Fruit fly (Drosophila melanogaster) whole organism, embryonic: ENCODE measurements around the gene LysRS.
A peak's percentile ranks its signal among the peaks of the same experiment; 100 is the strongest.

Experiments used
- Atf3 ChIP-seq: fragments of 200-800 bp; sonication (Bioruptor generic); optimal IDR thresholded peaks from 3 replicates; lab custom pipeline; 2016; ENCODE audit warnings: missing biosample characterization, missing genetic modification characterization
- Bteb2 ChIP-seq: fragments of 200-800 bp; sonication (Bioruptor generic); optimal IDR thresholded peaks from 2 replicates; lab custom pipeline; 2016; ENCODE audit warnings: missing biosample characterization, missing genetic modification characterization
- CG10565 ChIP-seq: fragments of 200-800 bp; sonication (Bioruptor generic); optimal IDR thresholded peaks from 3 replicates; lab custom pipeline; 2016; ENCODE audit warnings: missing biosample characterization, mild to moderate bottlenecking, missing genetic modification characterization
- CG11560 ChIP-seq: fragments of 200-800 bp; sonication (Bioruptor generic); IDR thresholded peaks from 3 replicates; pipeline ENCODE4 v1.3.6; 2022; ENCODE audit warnings: missing biosample characterization, missing genetic modification characterization
- CG12659 ChIP-seq: fragments of 200-800 bp; sonication (Bioruptor generic); optimal IDR thresholded peaks from 3 replicates; lab custom pipeline; 2017; ENCODE audit warnings: mild to moderate bottlenecking, missing biosample characterization, missing genetic modification reagents, missing genetic modification characterization
- CG14050 ChIP-seq: fragments of 200-800 bp; sonication (Bioruptor generic); IDR thresholded peaks from 3 replicates; pipeline ENCODE4 v1.3.6; 2022; ENCODE audit warnings: missing biosample characterization, missing genetic modification characterization
- CG14965 ChIP-seq: fragments of 200-800 bp; sonication (Bioruptor generic); optimal IDR thresholded peaks from 2 replicates; lab custom pipeline; 2016; ENCODE audit warnings: missing biosample characterization, missing genetic modification characterization, borderline replicate concordance
- CG1529 ChIP-seq: fragments of 200-800 bp; sonication (Bioruptor generic); optimal IDR thresholded peaks from 3 replicates; lab custom pipeline; 2018; ENCODE audit warnings: missing biosample characterization, missing genetic modification characterization
- CG15696 ChIP-seq: fragments of 200-800 bp; sonication (Bioruptor generic); optimal IDR thresholded peaks from 2 replicates; lab custom pipeline; 2019; ENCODE audit warnings: missing biosample characterization, mild to moderate bottlenecking, missing genetic modification characterization, moderate library complexity
- CG2678 ChIP-seq: fragments of 200-800 bp; sonication (Bioruptor generic); optimal IDR thresholded peaks from 3 replicates; lab custom pipeline; 2019; ENCODE audit warnings: missing biosample characterization, mild to moderate bottlenecking, missing genetic modification characterization, moderate library complexity
- CG31388 ChIP-seq: fragments of 200-800 bp; sonication (Bioruptor generic); optimal IDR thresholded peaks from 2 replicates; lab custom pipeline; 2016; ENCODE audit warnings: missing biosample characterization, missing genetic modification characterization
- CG32532 ChIP-seq: fragments of 200-800 bp; sonication (Bioruptor generic); IDR thresholded peaks from 2 replicates; pipeline ENCODE4 v1.3.6; 2022; ENCODE audit warnings: missing biosample characterization, missing genetic modification characterization
- CG33557 ChIP-seq: fragments of 200-800 bp; sonication (Bioruptor generic); optimal IDR thresholded peaks from 2 replicates; lab custom pipeline; 2019; ENCODE audit warnings: missing biosample characterization, mild to moderate bottlenecking, missing genetic modification characterization, moderate library complexity
- CG34376 ChIP-seq: fragments of 200-800 bp; sonication (Bioruptor generic); optimal IDR thresholded peaks from 2 replicates; lab custom pipeline; 2018; ENCODE audit warnings: missing biosample characterization, mild to moderate bottlenecking, missing genetic modification characterization
- CG6765 ChIP-seq: fragments of 200-800 bp; sonication (Bioruptor generic); optimal IDR thresholded peaks from 3 replicates; lab custom pipeline; 2017; ENCODE audit warnings: missing biosample characterization, mild to moderate bottlenecking, missing genetic modification characterization
- CG7556 ChIP-seq: fragments of 200-800 bp; sonication (Bioruptor generic); optimal IDR thresholded peaks from 2 replicates; lab custom pipeline; 2017; ENCODE audit warnings: missing biosample characterization, mild to moderate bottlenecking, missing genetic modification characterization
- CG8089 ChIP-seq: fragments of 200-800 bp; sonication (Bioruptor generic); optimal IDR thresholded peaks from 3 replicates; lab custom pipeline; 2016; ENCODE audit warnings: missing biosample characterization, missing genetic modification characterization
- CG9932 ChIP-seq: fragments of 200-800 bp; sonication (Bioruptor generic); IDR thresholded peaks from 2 replicates; pipeline ENCODE4 v1.3.6; 2022; ENCODE audit warnings: missing biosample characterization, missing genetic modification characterization
- CoRest ChIP-seq: fragments of 200-800 bp; sonication (Bioruptor generic); optimal IDR thresholded peaks from 3 replicates; lab custom pipeline; 2018; ENCODE audit warnings: missing biosample characterization, mild to moderate bottlenecking, missing genetic modification characterization, moderate library complexity
- Dek ChIP-seq: fragments of 200-800 bp; sonication (Bioruptor generic); optimal IDR thresholded peaks from 3 replicates; lab custom pipeline; 2019; ENCODE audit warnings: missing biosample characterization, mild to moderate bottlenecking, missing genetic modification characterization, moderate library complexity
- Dip2 ChIP-seq: fragments of 200-800 bp; sonication (Bioruptor generic); IDR thresholded peaks from 2 replicates; pipeline ENCODE4 v1.3.6; 2022; ENCODE audit warnings: missing biosample characterization, missing genetic modification characterization
- Dp ChIP-seq: fragments of 200-800 bp; sonication (Bioruptor generic); optimal IDR thresholded peaks from 2 replicates; lab custom pipeline; 2018; ENCODE audit warnings: missing biosample characterization, mild to moderate bottlenecking, missing genetic modification characterization, moderate library complexity
- Gsc ChIP-seq: fragments of 200-800 bp; sonication (Bioruptor generic); IDR thresholded peaks from 2 replicates; pipeline ENCODE4 v1.3.6; 2022; ENCODE audit warnings: missing biosample characterization, missing genetic modification characterization
- Gug ChIP-seq: fragments of 200-800 bp; sonication (Bioruptor generic); IDR thresholded peaks from 4 replicates; pipeline ENCODE4 v1.3.6; 2022; ENCODE audit warnings: missing biosample characterization, missing genetic modification characterization
- Hr3 ChIP-seq: fragments of 200-800 bp; sonication (Bioruptor generic); optimal IDR thresholded peaks from 3 replicates; lab custom pipeline; 2016; ENCODE audit warnings: missing biosample characterization, missing genetic modification characterization
- Meics ChIP-seq: fragments of 200-800 bp; sonication (Bioruptor generic); optimal IDR thresholded peaks from 2 replicates; lab custom pipeline; 2017; ENCODE audit warnings: missing biosample characterization, mild to moderate bottlenecking, missing genetic modification characterization
- NC2α ChIP-seq: fragments of 200-800 bp; sonication (Bioruptor generic); optimal IDR thresholded peaks from 2 replicates; lab custom pipeline; 2016; ENCODE audit warnings: missing biosample characterization, missing genetic modification characterization
- Nf-YC ChIP-seq: fragments of 200-800 bp; optimal IDR thresholded peaks from 3 replicates; lab custom pipeline; 2019; ENCODE audit warnings: missing biosample characterization, mild to moderate bottlenecking, missing genetic modification characterization, moderate library complexity
- Oaz ChIP-seq: fragments of 200-800 bp; sonication (Bioruptor generic); IDR thresholded peaks from 2 replicates; pipeline ENCODE4 v1.3.6; 2022; ENCODE audit warnings: missing biosample characterization, missing genetic modification characterization
- PHDP ChIP-seq: fragments of 200-800 bp; sonication (Bioruptor generic); optimal IDR thresholded peaks from 3 replicates; lab custom pipeline; 2018; ENCODE audit warnings: missing biosample characterization, mild to moderate bottlenecking, missing genetic modification characterization, moderate library complexity
- Pdp1 ChIP-seq, 2 experiments: fragments of 200-800 bp; sonication (Bioruptor generic); optimal IDR thresholded peaks; 3 replicates each; lab custom pipeline; 2016; ENCODE audit warnings: missing biosample characterization in 2 of 2, missing genetic modification characterization in 2 of 2, mild to moderate bottlenecking in 1 of 2, moderate library complexity in 1 of 2
- YL-1 ChIP-seq: fragments of 200-800 bp; sonication (Bioruptor generic); optimal IDR thresholded peaks from 3 replicates; lab custom pipeline; 2017; ENCODE audit warnings: missing biosample characterization, mild to moderate bottlenecking, missing genetic modification characterization
- bcd ChIP-seq: fragments of 200-800 bp; sonication (Bioruptor generic); optimal IDR thresholded peaks from 2 replicates; lab custom pipeline; 2017; ENCODE audit warnings: missing biosample characterization, mild to moderate bottlenecking, missing genetic modification characterization
- cas ChIP-seq: fragments of 200-800 bp; sonication (Bioruptor generic); IDR thresholded peaks from 2 replicates; pipeline ENCODE4 v1.3.6; 2022; ENCODE audit warnings: missing biosample characterization, missing genetic modification characterization
- cato ChIP-seq: fragments of 200-800 bp; sonication (Bioruptor generic); optimal IDR thresholded peaks from 2 replicates; lab custom pipeline; 2016; ENCODE audit warnings: missing biosample characterization, missing genetic modification characterization, borderline replicate concordance
- chif ChIP-seq, 2 experiments: fragments of 200-800 bp; sonication (Bioruptor generic); optimal IDR thresholded peaks; 3 replicates each; lab custom pipeline; 2016; ENCODE audit warnings: missing biosample characterization in 2 of 2, missing genetic modification characterization in 2 of 2
- dan ChIP-seq: fragments of 200-800 bp; sonication (Bioruptor generic); IDR thresholded peaks from 2 replicates; pipeline ENCODE4 v1.3.6; 2022; ENCODE audit warnings: missing biosample characterization, missing genetic modification characterization
- dm ChIP-seq: fragments of 200-800 bp; sonication (Bioruptor generic); optimal IDR thresholded peaks from 3 replicates; lab custom pipeline; 2016; ENCODE audit warnings: missing biosample characterization, missing genetic modification characterization
- dpn ChIP-seq, 2 experiments: fragments of 200-800 bp; sonication (Bioruptor generic); optimal IDR thresholded peaks; 3 replicates each; lab custom pipeline; 2016; ENCODE audit warnings: missing biosample characterization in 2 of 2, missing genetic modification characterization in 2 of 2
- eve ChIP-seq, 2 experiments: fragments of >200 bp; optimal IDR thresholded peaks; 2 replicates each; lab custom pipeline; 2017; ENCODE audit warnings: missing biosample characterization in 2 of 2, missing genetic modification characterization in 2 of 2
- gro ChIP-seq: fragments of 200-800 bp; sonication (Bioruptor generic); optimal IDR thresholded peaks from 2 replicates; lab custom pipeline; 2016; ENCODE audit warnings: missing biosample characterization, missing genetic modification characterization
- h ChIP-seq: fragments of >200 bp; optimal IDR thresholded peaks from 2 replicates; lab custom pipeline; 2017
- kah ChIP-seq: fragments of 200-800 bp; sonication (Bioruptor generic); optimal IDR thresholded peaks from 2 replicates; lab custom pipeline; 2018; ENCODE audit warnings: missing biosample characterization, mild to moderate bottlenecking, missing genetic modification characterization
- lilli ChIP-seq: fragments of 200-800 bp; sonication (Bioruptor generic); optimal IDR thresholded peaks from 3 replicates; lab custom pipeline; 2016; ENCODE audit warnings: missing biosample characterization, missing genetic modification characterization
- lola ChIP-seq, 3 experiments: fragments of >200 bp in 2 of 3; fragments of 200-800 bp in 1 of 3; sonication (Bioruptor generic) in 1 of 3; optimal IDR thresholded peaks; 2 replicates each; lab custom pipeline; 2017 to 2019; ENCODE audit warnings: missing biosample characterization in 3 of 3, missing genetic modification characterization in 3 of 3, mild to moderate bottlenecking in 1 of 3, moderate library complexity in 1 of 3
- pita ChIP-seq: fragments of 200-800 bp; sonication (Bioruptor generic); optimal IDR thresholded peaks from 2 replicates; lab custom pipeline; 2017; ENCODE audit warnings: missing biosample characterization, mild to moderate bottlenecking, missing genetic modification characterization
- pros ChIP-seq: fragments of 200-800 bp; sonication (Bioruptor generic); optimal IDR thresholded peaks from 3 replicates; lab custom pipeline; 2019; ENCODE audit warnings: missing biosample characterization, mild to moderate bottlenecking, missing genetic modification characterization, moderate library complexity
- tin ChIP-seq: fragments of 200-800 bp; sonication (Bioruptor generic); optimal IDR thresholded peaks from 3 replicates; lab custom pipeline; 2016; ENCODE audit warnings: missing biosample characterization, missing genetic modification characterization
- twi ChIP-seq: fragments of 200-800 bp; optimal IDR thresholded peaks from 2 replicates; lab custom pipeline; 2019; ENCODE audit warnings: missing biosample characterization, mild to moderate bottlenecking, missing genetic modification characterization, moderate library complexity
- tx ChIP-seq: fragments of 200-800 bp; sonication (Bioruptor generic); optimal IDR thresholded peaks from 2 replicates; lab custom pipeline; 2016; ENCODE audit warnings: missing biosample characterization, missing genetic modification characterization
- zfh1 ChIP-seq: fragments of 200-800 bp; sonication (Bioruptor generic); IDR thresholded peaks from 3 replicates; pipeline ENCODE4 v1.3.6; 2022; ENCODE audit warnings: missing biosample characterization, missing genetic modification characterization

The LysRS gene

dm6 chrX:9589928-9590327 is 18.8 kb downstream of the LysRS start (continued):
- TF ChIP-seq cato (GFP tag; lab: Kevin White, UChicago) (no peak), bcd (GFP tag; lab: Kevin White, UChicago) (peak; percentile 48), PHDP (tag; lab: Kevin White, UChicago) (peak; percentile 64), CG12659 (peak; percentile 46), dpn (GFP tag; optimal IDR thresholded peaks at IDR 0.05; lab: Kevin White, UChicago) (peak in 1 of 2 experiments; percentile 43), chif (GFP tag; optimal IDR thresholded peaks at IDR 0.05; lab: Kevin White, UChicago) (no peak), tx (no peak), Bteb2 (GFP tag; lab: Kevin White, UChicago) (no peak), tin (GFP tag; lab: Kevin White, UChicago) (peak; percentile 9), YL-1 (GFP tag; lab: Kevin White, UChicago) (no peak), h (lab: Kevin White, UChicago) (no peak), CG10565 (GFP tag; lab: Kevin White, UChicago) (no peak), Gug (GFP tag; lab: Robert Waterston, UW) (no peak), Hr3 (GFP tag; lab: Kevin White, UChicago) (peak; percentile 22), Nf-YC (tag; lab: Kevin White, UChicago) (peak; percentile 39), lola (GFP tag; optimal IDR thresholded peaks at IDR 0.05; lab: Kevin White, UChicago) (peak in 1 of 3 experiments; percentile 10), CG14965 (GFP tag; lab: Kevin White, UChicago) (no peak), eve (GFP tag; optimal IDR thresholded peaks at IDR 0.05; lab: Kevin White, UChicago) (peak in 1 of 2 experiments; percentile 67), Dip2 (GFP tag; lab: Robert Waterston, UW) (no peak)
- TF ChIP-seq, all 482 proteins: peak for 156

DNA sequence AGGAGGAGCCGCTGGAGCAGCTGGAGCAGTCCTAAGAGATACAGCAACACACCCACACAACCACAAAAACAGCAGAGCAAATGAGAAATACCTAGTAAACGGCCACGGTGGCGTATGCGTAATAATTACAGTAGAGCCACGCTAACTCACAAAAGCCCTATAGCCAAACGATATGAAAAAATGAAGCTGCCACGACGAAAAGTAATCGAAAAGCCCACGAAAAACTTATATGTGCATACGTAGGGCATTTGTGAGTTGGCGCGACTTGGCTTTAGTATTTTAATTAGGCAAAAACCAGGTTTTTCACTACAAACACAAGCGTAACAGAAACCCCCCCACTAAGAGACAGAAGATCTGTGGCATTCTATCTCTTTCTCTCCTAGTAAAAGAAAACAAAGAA is 20.8 kb downstream of the LysRS start:
- TF ChIP-seq dm (GFP tag; lab: Kevin White, UChicago) (no peak), CG33557 (no peak), CG2678 (tag; lab: Kevin White, UChicago) (peak; percentile 36), CG9932 (GFP tag; lab: Robert Waterston, UW) (peak; percentile 62), dan (no peak), NC2α (GFP tag; lab: Kevin White, UChicago) (no peak), CG31388 (no peak), CG8089 (GFP tag; lab: Kevin White, UChicago) (no peak), Pdp1 (GFP tag; optimal IDR thresholded peaks at IDR 0.05; lab: Kevin White, UChicago) (peak; percentile 16 to 40), CG6765 (GFP tag; lab: Kevin White, UChicago) (no peak), CG7556 (GFP tag; lab: Kevin White, UChicago) (no peak), CoRest (peak; percentile 10), twi (tag; lab: Kevin White, UChicago) (no peak), lilli (GFP tag; lab: Kevin White, UChicago) (peak; percentile 38), CG11560 (tag; lab: Robert Waterston, UW) (no peak), pros (GFP tag; lab: Kevin White, UChicago) (no peak), zfh1 (GFP tag; lab: Robert Waterston, UW) (no peak), cas (GFP tag; lab: Robert Waterston, UW) (no peak), kah (GFP tag; lab: Kevin White, UChicago) (no peak), Atf3 (GFP tag; lab: Kevin White, UChicago) (no peak), Gsc (GFP tag; lab: Robert Waterston, UW) (no peak), Meics (GFP tag; lab: Kevin White, UChicago) (peak; percentile 41), CG15696 (tag; lab: Kevin White, UChicago) (no peak), CG14050 (GFP tag; lab: Robert Waterston, UW) (no peak), Oaz (GFP tag; lab: Robert Waterston, UW) (no peak), CG32532 (GFP tag; lab: Robert Waterston, UW) (peak; percentile 38), CG1529 (GFP tag; lab: Kevin White, UChicago) (no peak), gro (GFP tag; lab: Kevin White, UChicago) (no peak), Dp (GFP tag; lab: Kevin White, UChicago) (no peak), CG34376 (GFP tag; lab: Kevin White, UChicago) (no peak), Dek (tag; lab: Kevin White, UChicago) (no peak), pita (GFP tag; lab: Kevin White, UChicago) (no peak)
